Worm (Caenorhabditis elegans): ENCODE data around the gene F20B6.9.

Gene F20B6.9

ce11 chrX:4190537-4191144 lies 16.6 kb downstream of the F20B6.9 start, which contains the start of gene vha-12 (continued):
- TF ChIP-seq sma-9 (GFP tag; optimal IDR thresholded peaks at IDR 0.05) (peak; percentile 93), sma-9 (tag; optimal IDR thresholded peaks at IDR 0.05) (no peak), C34F6.9 (tag; optimal IDR thresholded peaks at IDR 0.05) (peak; percentile 95), nhr-23 (tag; optimal IDR thresholded peaks at IDR 0.05) (no peak), unc-39 (tag; optimal IDR thresholded peaks at IDR 0.05) (no peak), nhr-25 (tag; optimal IDR thresholded peaks at IDR 0.05) (peak; percentile 91), ztf-4 (tag; optimal IDR thresholded peaks at IDR 0.05) (peak; percentile 62), ceh-16 (tag; optimal IDR thresholded peaks at IDR 0.05) (no peak), lsy-2 (tag; optimal IDR thresholded peaks at IDR 0.05) (peak; percentile 71 to 92), ama-1 (optimal IDR thresholded peaks at IDR 0.05) (peak; percentile 64), peb-1 (tag; optimal IDR thresholded peaks at IDR 0.05) (no peak), mbf-1 (tag; optimal IDR thresholded peaks at IDR 0.05) (no peak)

- TF ChIP-seq nhr-12 (tag; optimal IDR thresholded peaks at IDR 0.05) (no peak), sem-4 (tag; optimal IDR thresholded peaks at IDR 0.05) (no peak), elt-1 (tag; optimal IDR thresholded peaks at IDR 0.05) (no peak), unc-39 (tag; optimal IDR thresholded peaks at IDR 0.05) (no peak), nhr-129 (tag; optimal IDR thresholded peaks at IDR 0.05) (no peak)
Observed at ce11 chrX:4186656-4187055, 20.6 kb downstream of the F20B6.9 start, which contains the start of gene mrp-6. Gene mrp-6 (minus strand): TSS chrX:4186756.

- TF ChIP-seq Y55F3AM.14 (GFP tag; optimal IDR thresholded peaks at IDR 0.05) (no peak), egl-27 (tag; optimal IDR thresholded peaks at IDR 0.05) (no peak), peb-1 (tag; optimal IDR thresholded peaks at IDR 0.05) (no peak), zag-1 (tag; optimal IDR thresholded peaks at IDR 0.05) (no peak), nhr-25 (tag; optimal IDR thresholded peaks at IDR 0.05) (no peak), C34F6.9 (tag; optimal IDR thresholded peaks at IDR 0.05) (no peak), snpc-4 (tag; optimal IDR thresholded peaks at IDR 0.05) (no peak), F13H6.1 (tag; optimal IDR thresholded peaks at IDR 0.05) (no peak), gmeb-1 (tag; optimal IDR thresholded peaks at IDR 0.05) (no peak), lin-13 (GFP tag; optimal IDR thresholded peaks at IDR 0.05) (no peak), nhr-21 (tag; optimal IDR thresholded peaks at IDR 0.05) (no peak), blmp-1 (tag; optimal IDR thresholded peaks at IDR 0.05; ENCODE audit: insufficient read depth) (no peak), nhr-12 (tag; optimal IDR thresholded peaks at IDR 0.05) (no peak)
Observed at ce11 chrX:4177394-4177793, 29.9 kb downstream of the F20B6.9 start, which contains the start of gene ZK470.6. Gene ZK470.6 (minus strand): TSS chrX:4177494.

ce11 chrX:4167150-4167549 lies 40.1 kb downstream of the F20B6.9 start, which contains the start of gene ZK470.14:
Gene ZK470.14 (plus strand): TSS chrX:4167450.
- TF ChIP-seq dmd-4 (tag; optimal IDR thresholded peaks at IDR 0.05): no peak

ce11 chrX:4163391-4163790 lies 43.9 kb downstream of the F20B6.9 start, which contains the start of gene ZK470.1:
Gene ZK470.1 (plus strand): TSS chrX:4163691.
- TF ChIP-seq lin-13 (GFP tag; optimal IDR thresholded peaks at IDR 0.05) (no peak), lsy-2 (tag; optimal IDR thresholded peaks at IDR 0.05) (no peak), unc-62 (GFP tag; optimal IDR thresholded peaks at IDR 0.05) (no peak), egl-27 (tag; optimal IDR thresholded peaks at IDR 0.05) (no peak)

- no peak for TF ChIP-seq blmp-1 (tag; optimal IDR thresholded peaks at IDR 0.05; ENCODE audit: insufficient read depth)
- TF ChIP-seq unc-55 (GFP tag; optimal IDR thresholded peaks at IDR 0.05): peak; percentile 10
Observed at ce11 chrX:4161938-4162337, 45.3 kb downstream of the F20B6.9 start.

- no peak for TF ChIP-seq fos-1 (tag; optimal IDR thresholded peaks at IDR 0.05)
- no peak for TF ChIP-seq mdl-1 (tag; optimal IDR thresholded peaks at IDR 0.05)
- peak; percentile 14 for TF ChIP-seq zag-1 (tag; optimal IDR thresholded peaks at IDR 0.05)
- TF ChIP-seq unc-55 (GFP tag; optimal IDR thresholded peaks at IDR 0.05): peak; percentile 55
- no peak for TF ChIP-seq nhr-129 (tag; optimal IDR thresholded peaks at IDR 0.05)
- TF ChIP-seq lin-13 (GFP tag; optimal IDR thresholded peaks at IDR 0.05): no peak
- no peak for TF ChIP-seq C34F6.9 (tag; optimal IDR thresholded peaks at IDR 0.05)
- no peak for TF ChIP-seq nhr-25 (tag; optimal IDR thresholded peaks at IDR 0.05)
Observed at ce11 chrX:4159929-4160328, 47.4 kb downstream of the F20B6.9 start.
